Worm (Caenorhabditis elegans) whole organism, midembryonic: Measurements from ENCODE around the gene W03A5.1.

Source experiments
- T22C8.4 ChIP-seq: fragments of 200-800 bp; sonication (Bioruptor generic); IDR thresholded peaks from 2 replicates; pipeline ENCODE4 v1.3.6; 2022; ENCODE audit warnings: missing genetic modification characterization, missing compliant biosample characterization
- cog-1 ChIP-seq: sonication (generic microtip); optimal IDR thresholded peaks from 2 replicates; lab custom pipeline; 2016; ENCODE audit warnings: missing genetic modification characterization, missing compliant biosample characterization
- flt-1 ChIP-seq: fragments of 200-800 bp; sonication (Bioruptor generic); IDR thresholded peaks from 2 replicates; pipeline ENCODE4 v1.3.6; 2022; ENCODE audit warnings: missing genetic modification characterization, missing compliant biosample characterization
- klf-2 ChIP-seq: fragments of 200-800 bp; sonication (Bioruptor generic); conservative IDR thresholded peaks from 2 replicates; pipeline ENCODE4 v1.3.6; 2022; ENCODE audit warnings: missing genetic modification reagents, missing genetic modification characterization, missing compliant biosample characterization
- med-1 ChIP-seq: sonication (generic microtip); optimal IDR thresholded peaks from 2 replicates; lab custom pipeline; 2017; ENCODE audit warnings: missing genetic modification characterization, mild to moderate bottlenecking, missing compliant biosample characterization, antibody characterized with exemption, missing genetic modification reagents; ENCODE audit not compliant: insufficient read depth
- ref-1 ChIP-seq: fragments of 200-800 bp; sonication (Bioruptor generic); conservative IDR thresholded peaks from 2 replicates; pipeline ENCODE4 v1.3.6; 2022; ENCODE audit warnings: missing genetic modification reagents, missing genetic modification characterization, missing compliant biosample characterization
- tab-1 ChIP-seq: fragments of 200-800 bp; sonication (Bioruptor generic); IDR thresholded peaks from 2 replicates; pipeline ENCODE4 v1.3.6; 2022; ENCODE audit warnings: missing genetic modification characterization, missing compliant biosample characterization
- ztf-23 ChIP-seq: fragments of 200-800 bp; sonication (Bioruptor generic); IDR thresholded peaks from 2 replicates; pipeline ENCODE4 v1.3.6; 2022; ENCODE audit warnings: missing genetic modification reagents, missing genetic modification characterization, missing compliant biosample characterization
- ztf-29 ChIP-seq: fragments of 200-800 bp; sonication (Bioruptor generic); IDR thresholded peaks from 2 replicates; pipeline ENCODE4 v1.3.6; 2022; ENCODE audit warnings: missing genetic modification reagents, missing genetic modification characterization, missing compliant biosample characterization

W03A5.1 gene

ce11 chrIII:5461079-5461478, 53.4 kb downstream of the W03A5.1 start, which contains the start of gene F48E8.3:
Gene F48E8.3, plus strand, starts transcription at chrIII:5461379.
- no peak for TF ChIP-seq ztf-29 (GFP tag; lab: Robert Waterston, UW)
- no peak for TF ChIP-seq ref-1 (GFP tag; lab: Robert Waterston, UW)
- TF ChIP-seq T22C8.4 (GFP tag; lab: Robert Waterston, UW), result no peak
- no peak for TF ChIP-seq klf-2 (GFP tag; lab: Robert Waterston, UW)
- TF ChIP-seq med-1 (GFP tag; lab: Kevin White, UChicago), result no peak
- no peak for TF ChIP-seq flt-1 (GFP tag; lab: Robert Waterston, UW)
- no peak for TF ChIP-seq tab-1 (GFP tag; lab: Robert Waterston, UW)
- TF ChIP-seq cog-1 (tag; lab: Kevin White, UChicago), result no peak
- TF ChIP-seq ztf-23 (GFP tag; lab: Robert Waterston, UW), result no peak
